Worm (Caenorhabditis elegans) whole organism, young adult: Measurements from ENCODE around the gene Y45G5AM.4.

Experiments used
- B0336.3 ChIP-seq: fragments of 200-800 bp; sonication (Bioruptor generic); IDR thresholded peaks from 2 replicates; pipeline ENCODE4 v1.3.6; 2022; ENCODE audit warnings: missing genetic modification characterization, missing compliant biosample characterization
- C06A6.2 ChIP-seq: fragments of 200-800 bp; sonication (Bioruptor generic); conservative IDR thresholded peaks from 2 replicates; pipeline ENCODE4 v1.3.6; 2022; ENCODE audit warnings: missing genetic modification characterization, missing compliant biosample characterization
- C17E4.6 ChIP-seq: fragments of 200-800 bp; sonication (Bioruptor generic); IDR thresholded peaks from 2 replicates; pipeline ENCODE4 v1.3.6; 2022; ENCODE audit warnings: missing genetic modification reagents, missing genetic modification characterization, missing compliant biosample characterization
- F10E7.11 ChIP-seq: sonication (generic microtip); optimal IDR thresholded peaks from 2 replicates; lab custom pipeline; 2017; ENCODE audit warnings: mild to moderate bottlenecking, missing genetic modification characterization, moderate library complexity, missing compliant biosample characterization
- F33H1.4 ChIP-seq: fragments of 200-800 bp; sonication (Bioruptor generic); IDR thresholded peaks from 2 replicates; pipeline ENCODE4 v1.3.6; 2022; ENCODE audit warnings: missing genetic modification reagents, missing genetic modification characterization, missing compliant biosample characterization
- F52B5.7 ChIP-seq: sonication (generic microtip); optimal IDR thresholded peaks from 2 replicates; lab custom pipeline; 2016; ENCODE audit warnings: mild to moderate bottlenecking, missing genetic modification characterization, missing compliant biosample characterization
- F55B11.4 ChIP-seq: sonication (generic microtip); optimal IDR thresholded peaks from 2 replicates; lab custom pipeline; 2016; ENCODE audit warnings: missing compliant biosample characterization, missing genetic modification characterization, borderline replicate concordance; ENCODE audit not compliant: insufficient read depth
- F57A8.1 ChIP-seq: fragments of 200-800 bp; sonication (Bioruptor generic); optimal IDR thresholded peaks from 2 replicates; lab custom pipeline; 2018; ENCODE audit warnings: mild to moderate bottlenecking, missing genetic modification characterization, moderate library complexity, missing compliant biosample characterization
- K12H6.12 ChIP-seq: fragments of 200-800 bp; sonication (Bioruptor generic); optimal IDR thresholded peaks from 2 replicates; lab custom pipeline; 2018; ENCODE audit warnings: mild to moderate bottlenecking, missing genetic modification characterization, missing compliant biosample characterization
- attf-6 ChIP-seq: fragments of 200-800 bp; sonication (Bioruptor generic); IDR thresholded peaks from 2 replicates; pipeline ENCODE4 v1.3.6; 2022; ENCODE audit warnings: missing genetic modification reagents, missing genetic modification characterization, missing compliant biosample characterization
- cebp-1 ChIP-seq, 2 experiments: fragments of 200-800 bp in 1 of 2; sonication (Bioruptor generic) in 1 of 2; sonication (generic microtip) in 1 of 2; IDR thresholded peaks in 1 of 2; optimal IDR thresholded peaks in 1 of 2; 2 replicates each; pipeline versions ENCODE4 v1.3.6 to Lab custom; 2017 to 2022; ENCODE audit warnings: missing compliant biosample characterization in 2 of 2, missing genetic modification characterization in 2 of 2, mild to moderate bottlenecking in 1 of 2, missing genetic modification reagents in 1 of 2, moderate library complexity in 1 of 2
- cebp-2 ChIP-seq: fragments of 200-800 bp; sonication (Bioruptor generic); IDR thresholded peaks from 2 replicates; pipeline ENCODE4 v1.3.6; 2022; ENCODE audit warnings: missing genetic modification characterization, missing compliant biosample characterization
- ceh-100 ChIP-seq: fragments of 200-800 bp; sonication (Bioruptor generic); IDR thresholded peaks from 2 replicates; pipeline ENCODE4 v1.3.6; 2022; ENCODE audit warnings: missing genetic modification reagents, missing genetic modification characterization, missing compliant biosample characterization
- ceh-40 ChIP-seq: fragments of 200-800 bp; sonication (Bioruptor generic); IDR thresholded peaks from 2 replicates; pipeline ENCODE4 v1.3.6; 2022; ENCODE audit warnings: missing genetic modification characterization, missing compliant biosample characterization
- dox-1 ChIP-seq: fragments of 200-800 bp; sonication (Bioruptor generic); IDR thresholded peaks from 2 replicates; pipeline ENCODE4 v1.3.6; 2022; ENCODE audit warnings: missing genetic modification reagents, missing genetic modification characterization, missing compliant biosample characterization
- dpff-1 ChIP-seq: sonication (generic microtip); optimal IDR thresholded peaks from 2 replicates; lab custom pipeline; 2017; ENCODE audit warnings: mild to moderate bottlenecking, missing genetic modification characterization, missing compliant biosample characterization
- dpl-1 ChIP-seq: fragments of 150-350 bp; optimal IDR thresholded peaks from 2 replicates; lab custom pipeline; 2014; ENCODE audit warnings: missing biosample characterization, missing genetic modification reagents, missing genetic modification characterization
- efl-1 ChIP-seq: fragments of 150-350 bp; optimal IDR thresholded peaks from 2 replicates; lab custom pipeline; 2014; ENCODE audit warnings: missing biosample characterization, missing genetic modification reagents, missing genetic modification characterization
- ekl-4 ChIP-seq: fragments of 200-800 bp; sonication (Bioruptor generic); IDR thresholded peaks from 2 replicates; pipeline ENCODE4 v1.3.6; 2022; ENCODE audit warnings: missing genetic modification reagents, missing genetic modification characterization, missing compliant biosample characterization
- ets-4 ChIP-seq: fragments of 200-800 bp; sonication (Bioruptor generic); optimal IDR thresholded peaks from 2 replicates; lab custom pipeline; 2018; ENCODE audit warnings: mild to moderate bottlenecking, missing genetic modification characterization, missing compliant biosample characterization
- hlh-12 ChIP-seq: sonication (generic microtip); optimal IDR thresholded peaks from 2 replicates; lab custom pipeline; 2016; ENCODE audit warnings: missing genetic modification characterization, missing compliant biosample characterization
- hmg-1.2 ChIP-seq: fragments of 200-800 bp; sonication (Bioruptor generic); IDR thresholded peaks from 2 replicates; pipeline ENCODE4 v1.3.6; 2022; ENCODE audit warnings: missing genetic modification reagents, missing genetic modification characterization, missing compliant biosample characterization
- hmg-20 ChIP-seq: fragments of 200-800 bp; sonication (Bioruptor generic); IDR thresholded peaks from 2 replicates; pipeline ENCODE4 v1.3.6; 2022; ENCODE audit warnings: missing genetic modification reagents, missing genetic modification characterization, missing compliant biosample characterization
- hsf-1 ChIP-seq: fragments of 200-800 bp; sonication (Bioruptor generic); IDR thresholded peaks from 2 replicates; pipeline ENCODE4 v1.3.6; 2022; ENCODE audit warnings: missing genetic modification reagents, missing genetic modification characterization, missing compliant biosample characterization
- let-526 ChIP-seq: fragments of 200-800 bp; sonication (Bioruptor generic); IDR thresholded peaks from 2 replicates; pipeline ENCODE4 v1.3.6; 2022; ENCODE audit warnings: missing genetic modification reagents, missing genetic modification characterization, missing compliant biosample characterization
- lin-26 ChIP-seq: fragments of 200-800 bp; sonication (Bioruptor generic); IDR thresholded peaks from 2 replicates; pipeline ENCODE4 v1.3.6; 2022; ENCODE audit warnings: missing genetic modification reagents, missing genetic modification characterization, missing compliant biosample characterization
- lin-54 ChIP-seq: fragments of 200-800 bp; sonication (Bioruptor generic); optimal IDR thresholded peaks from 2 replicates; lab custom pipeline; 2018; ENCODE audit warnings: mild to moderate bottlenecking, missing genetic modification characterization, missing compliant biosample characterization
- lsl-1 ChIP-seq: fragments of 200-800 bp; sonication (Bioruptor generic); optimal IDR thresholded peaks from 2 replicates; lab custom pipeline; 2018; ENCODE audit warnings: mild to moderate bottlenecking, missing genetic modification characterization, moderate library complexity, missing compliant biosample characterization
- madf-6 ChIP-seq: fragments of 200-800 bp; sonication (Bioruptor generic); IDR thresholded peaks from 2 replicates; pipeline ENCODE4 v1.3.6; 2022; ENCODE audit warnings: missing genetic modification reagents, missing genetic modification characterization, missing compliant biosample characterization
- madf-8 ChIP-seq: fragments of 200-800 bp; sonication (Bioruptor generic); conservative IDR thresholded peaks from 2 replicates; pipeline ENCODE4 v1.3.6; 2022; ENCODE audit warnings: missing genetic modification reagents, missing genetic modification characterization, missing compliant biosample characterization
- mcd-1 ChIP-seq: fragments of 200-800 bp; sonication (Bioruptor generic); IDR thresholded peaks from 2 replicates; pipeline ENCODE4 v1.3.6; 2022; ENCODE audit warnings: missing genetic modification reagents, missing genetic modification characterization, missing compliant biosample characterization
- nfyb-1 ChIP-seq: fragments of 200-800 bp; sonication (Bioruptor generic); IDR thresholded peaks from 2 replicates; pipeline ENCODE4 v1.3.6; 2022; ENCODE audit warnings: missing genetic modification reagents, missing genetic modification characterization, missing compliant biosample characterization
- nhr-120 ChIP-seq: fragments of 200-800 bp; sonication (Bioruptor generic); IDR thresholded peaks from 2 replicates; pipeline ENCODE4 v1.3.6; 2022; ENCODE audit warnings: missing genetic modification characterization, missing compliant biosample characterization
- snpc-1.1 ChIP-seq: sonication (generic microtip); optimal IDR thresholded peaks from 2 replicates; lab custom pipeline; 2017; ENCODE audit warnings: missing genetic modification characterization, mild to moderate bottlenecking, missing compliant biosample characterization, antibody characterized with exemption, moderate library complexity, missing genotype, missing genetic modification reagents; ENCODE audit not compliant: insufficient read depth
- snpc-1.3 ChIP-seq: sonication (generic microtip); optimal IDR thresholded peaks from 2 replicates; lab custom pipeline; 2017; ENCODE audit warnings: missing genetic modification characterization, mild to moderate bottlenecking, missing compliant biosample characterization, antibody characterized with exemption, moderate library complexity, missing genotype, missing genetic modification reagents; ENCODE audit not compliant: insufficient read depth
- snpc-3.4 ChIP-seq: sonication (generic microtip); optimal IDR thresholded peaks from 2 replicates; lab custom pipeline; 2017; ENCODE audit warnings: missing genetic modification characterization, mild to moderate bottlenecking, missing compliant biosample characterization, antibody characterized with exemption, moderate library complexity, missing genotype, missing genetic modification reagents
- snpc-4 ChIP-seq, 5 experiments: fragments of 150-350 bp in 1 of 5; sonication (generic microtip) in 4 of 5; optimal IDR thresholded peaks; 2 replicates each; lab custom pipeline; 2014 to 2018; ENCODE audit warnings: missing genetic modification characterization in 5 of 5, missing biosample characterization in 3 of 5, antibody characterized with exemption in 2 of 5, mild to moderate bottlenecking in 2 of 5, missing compliant biosample characterization in 2 of 5, missing genotype in 2 of 5, moderate library complexity in 2 of 5, missing genetic modification reagents in 1 of 5
- somi-1 ChIP-seq: fragments of 200-800 bp; sonication (Bioruptor generic); optimal IDR thresholded peaks from 2 replicates; lab custom pipeline; 2018; ENCODE audit warnings: mild to moderate bottlenecking, missing genetic modification characterization, missing compliant biosample characterization
- tbp1 ChIP-seq: fragments of 200-800 bp; sonication (Bioruptor generic); optimal IDR thresholded peaks from 2 replicates; lab custom pipeline; 2018; ENCODE audit warnings: mild to moderate bottlenecking, missing genetic modification characterization, missing compliant biosample characterization
- unc-62 ChIP-seq: fragments of 150-350 bp; optimal IDR thresholded peaks from 2 replicates; lab custom pipeline; 2014; ENCODE audit warnings: missing biosample characterization, missing genetic modification reagents, missing genetic modification characterization
- xnd-1 ChIP-seq: sonication (generic microtip); optimal IDR thresholded peaks from 2 replicates; lab custom pipeline; 2016; ENCODE audit warnings: missing genotype, missing genetic modification reagents, missing genetic modification characterization, missing compliant biosample characterization
- ztf-22 ChIP-seq: fragments of 200-800 bp; sonication (Bioruptor generic); optimal IDR thresholded peaks from 2 replicates; lab custom pipeline; 2018; ENCODE audit warnings: mild to moderate bottlenecking, missing genetic modification characterization, moderate library complexity, missing compliant biosample characterization
- ztf-26 ChIP-seq: sonication (generic microtip); optimal IDR thresholded peaks from 2 replicates; lab custom pipeline; 2017; ENCODE audit warnings: missing genetic modification characterization, missing compliant biosample characterization
- ztf-6 ChIP-seq: fragments of 200-800 bp; sonication (Bioruptor generic); IDR thresholded peaks from 2 replicates; pipeline ENCODE4 v1.3.6; 2022; ENCODE audit warnings: missing genetic modification reagents, missing genetic modification characterization, missing compliant biosample characterization

The Y45G5AM.4 gene

DNA sequence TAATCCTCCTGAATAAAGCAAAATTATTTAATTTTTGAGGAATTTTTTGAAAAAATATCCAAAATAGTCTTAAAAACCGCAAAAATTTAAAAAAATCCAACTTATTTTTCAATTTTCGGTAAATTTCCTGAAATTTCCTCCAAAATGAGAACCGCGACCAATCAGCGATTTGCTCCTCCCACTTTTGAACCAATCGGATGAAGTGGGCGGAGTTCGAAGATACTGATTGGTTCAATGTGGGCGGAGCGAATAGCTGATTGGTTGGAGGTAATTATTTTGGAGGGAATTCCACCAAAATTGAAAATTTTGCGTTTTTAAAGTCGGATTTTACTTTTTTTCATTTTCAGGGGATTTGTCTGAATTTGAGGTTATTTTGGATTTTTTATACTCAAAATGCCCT is 5.0 kb downstream of the Y45G5AM.4 start:
- TF ChIP-seq nhr-120 (GFP tag; lab: Robert Waterston, UW) (no peak), let-526 (GFP tag; lab: Robert Waterston, UW) (no peak), nfyb-1 (GFP tag; lab: Robert Waterston, UW) (peak; percentile 82; the same call in 1 of the 2 replicates), ztf-26 (tag; lab: Kevin White, UChicago) (no peak), snpc-1.1 (no peak), hsf-1 (GFP tag; lab: Robert Waterston, UW) (no peak), F10E7.11 (tag; lab: Kevin White, UChicago) (no peak), ekl-4 (GFP tag; lab: Robert Waterston, UW) (no peak)

DNA sequence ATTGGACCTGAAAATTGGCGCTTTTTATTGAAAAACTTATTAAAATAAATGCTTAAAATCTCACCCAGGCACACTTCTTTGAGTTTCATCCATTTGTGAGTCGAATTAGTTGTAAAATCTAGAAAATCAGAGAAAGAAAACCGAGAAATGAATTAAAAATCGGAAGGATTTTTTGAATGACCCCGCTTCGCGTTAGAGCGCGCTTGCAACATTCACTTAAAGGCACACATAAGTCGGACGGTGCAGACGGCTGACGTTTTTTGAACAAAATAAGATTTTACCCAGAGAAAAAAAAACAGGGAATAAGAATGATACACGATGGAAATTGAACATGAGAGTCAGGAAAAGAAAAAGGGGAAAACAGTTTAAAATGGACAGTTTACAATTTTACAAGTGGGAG is 6.6 kb downstream of the Y45G5AM.4 start:
- no peak for TF ChIP-seq snpc-1.3
- TF ChIP-seq F10E7.11 (tag; lab: Kevin White, UChicago): no peak
- TF ChIP-seq unc-62: no peak
- TF ChIP-seq ets-4 (GFP tag; lab: Kevin White, UChicago): no peak
- TF ChIP-seq nfyb-1 (GFP tag; lab: Robert Waterston, UW): no peak
- no peak for TF ChIP-seq somi-1 (GFP tag; lab: Kevin White, UChicago)
- TF ChIP-seq lsl-1: peak; percentile 47
- no peak for TF ChIP-seq C06A6.2 (GFP tag; lab: Robert Waterston, UW)
- no peak for TF ChIP-seq cebp-2
- no peak for TF ChIP-seq ceh-100
- TF ChIP-seq snpc-1.1: no peak
- no peak for TF ChIP-seq dpff-1 (tag; lab: Kevin White, UChicago)
- TF ChIP-seq snpc-3.4 (tag; lab: Kevin White, UChicago): peak; percentile 8
- no peak for TF ChIP-seq F52B5.7 (tag; lab: Kevin White, UChicago)
- no peak for TF ChIP-seq K12H6.12
- TF ChIP-seq hmg-1.2 (GFP tag; lab: Robert Waterston, UW): peak; percentile 20; the same call in 1 of the 2 replicates
- no peak; the same call in 1 of the 2 replicates for TF ChIP-seq madf-8 (GFP tag; lab: Robert Waterston, UW)
- TF ChIP-seq lin-26 (GFP tag; lab: Robert Waterston, UW): no peak
- TF ChIP-seq madf-6 (GFP tag; lab: Robert Waterston, UW): peak; percentile 47; the same call in 1 of the 2 replicates
- TF ChIP-seq ekl-4 (GFP tag; lab: Robert Waterston, UW): no peak
- no peak for TF ChIP-seq ztf-26 (tag; lab: Kevin White, UChicago)
- no peak for TF ChIP-seq lin-54
- no peak for TF ChIP-seq hmg-20 (GFP tag; lab: Robert Waterston, UW)
- peak; percentile 72 for TF ChIP-seq mcd-1 (GFP tag; lab: Robert Waterston, UW)
- TF ChIP-seq F57A8.1 (GFP tag; lab: Kevin White, UChicago): no peak
- TF ChIP-seq F33H1.4: peak; percentile 41; the same call in 1 of the 2 replicates
- TF ChIP-seq cebp-1 (GFP tag; IDR thresholded peaks at IDR 0.05; lab: Robert Waterston, UW): no peak
- no peak for TF ChIP-seq cebp-1 (tag; optimal IDR thresholded peaks at IDR 0.05; lab: Kevin White, UChicago)
- TF ChIP-seq B0336.3: no peak
- no peak for TF ChIP-seq dox-1 (GFP tag; lab: Robert Waterston, UW)
- no peak for TF ChIP-seq xnd-1 (tag; lab: Kevin White, UChicago)
- TF ChIP-seq efl-1 (GFP tag; lab: Kevin White, UChicago): peak; percentile 24
- TF ChIP-seq snpc-4 (GFP tag; optimal IDR thresholded peaks at IDR 0.05; lab: Kevin White, UChicago): peak; percentile 13
- no peak for TF ChIP-seq snpc-4 (tag; optimal IDR thresholded peaks at IDR 0.05; lab: Kevin White, UChicago)
- TF ChIP-seq dpl-1 (GFP tag; lab: Kevin White, UChicago): peak; percentile 2
- TF ChIP-seq ztf-22 (GFP tag; lab: Kevin White, UChicago): no peak
- no peak for TF ChIP-seq F55B11.4 (tag; lab: Kevin White, UChicago)
- no peak for TF ChIP-seq hlh-12 (tag; lab: Kevin White, UChicago)
- TF ChIP-seq tbp1 (GFP tag; lab: Kevin White, UChicago): peak; percentile 2
- TF ChIP-seq C17E4.6 (GFP tag; lab: Robert Waterston, UW): no peak
- TF ChIP-seq ceh-40 (GFP tag; lab: Robert Waterston, UW): no peak
- 0 out of 2 replicates have a peak, but pooled peaks have one; percentile 29 for TF ChIP-seq attf-6
- no peak for TF ChIP-seq ztf-6
